Worm (Caenorhabditis elegans): ENCODE results near the gene F38A1.9.

DNA sequence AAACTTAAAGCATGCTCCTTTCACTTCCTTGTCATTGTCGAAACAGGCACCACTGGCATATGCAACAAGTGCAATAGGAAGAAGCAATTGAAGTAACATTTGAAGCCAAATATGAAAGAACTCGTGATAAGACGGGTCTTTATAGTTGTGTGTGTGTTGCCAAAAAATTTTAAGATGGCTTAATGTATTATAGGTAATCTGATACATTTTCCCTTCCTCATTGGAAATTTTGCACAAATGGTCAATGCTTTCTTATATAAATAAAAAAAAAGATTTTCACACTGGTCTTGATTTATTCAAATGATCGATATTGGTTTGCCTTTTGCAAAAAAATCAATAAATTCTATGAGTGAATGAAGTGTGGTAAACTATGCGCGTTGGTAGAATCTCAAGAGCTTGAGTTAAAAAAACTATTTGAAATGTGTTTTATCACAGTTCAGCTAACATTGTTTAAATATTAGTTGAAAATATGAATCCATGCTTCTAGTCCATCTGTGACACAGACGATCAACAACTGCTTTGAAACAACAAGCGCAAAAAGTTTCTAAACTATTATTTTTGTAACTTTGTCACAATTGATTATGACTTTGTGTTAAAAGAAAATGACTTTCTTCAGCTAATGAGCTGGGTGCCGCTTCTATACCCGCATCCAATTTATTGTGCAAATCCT, 6.2 kb upstream of the F38A1.9 start, which contains the start of the genes clec-166 and F38A1.6:
- TF ChIP-seq ztf-4 (tag; optimal IDR thresholded peaks at IDR 0.05) (no peak), ceh-82 (tag; optimal IDR thresholded peaks at IDR 0.05) (no peak), ceh-90 (tag; optimal IDR thresholded peaks at IDR 0.05) (no peak)

All from whole organism, L1 larva.